Fruit fly (Drosophila melanogaster): Measurements from ENCODE around the gene CG11586.

CG11586 gene

dm6 chr3L:4272167-4272773, 10.0 kb upstream of the CG11586 start:
- no peak for TF ChIP-seq CG8478 (optimal IDR thresholded peaks at IDR 0.05)
- TF ChIP-seq CTCF (optimal IDR thresholded peaks at IDR 0.05): no peak

dm6 chr3L:4270949-4271827, 8.9 kb upstream of the CG11586 start:
- no peak for TF ChIP-seq CG8478 (optimal IDR thresholded peaks at IDR 0.05)
- TF ChIP-seq CTCF (optimal IDR thresholded peaks at IDR 0.05): no peak

- TF ChIP-seq CTCF (optimal IDR thresholded peaks at IDR 0.05): no peak
- TF ChIP-seq CG8478 (optimal IDR thresholded peaks at IDR 0.05): no peak
These were observed 7.7 kb upstream of the CG11586 start for dm6 chr3L:4269920-4270319.

dm6 chr3L:4269208-4269607, 6.9 kb upstream of the CG11586 start:
- TF ChIP-seq CTCF (optimal IDR thresholded peaks at IDR 0.05) (no peak), CG8478 (optimal IDR thresholded peaks at IDR 0.05) (no peak)

dm6 chr3L:4267403-4267802, 5.1 kb upstream of the CG11586 start, which contains the start of gene CG33764:
CG33764 (minus strand) TSS chr3L:4267503.
- no peak for TF ChIP-seq CG8478 (optimal IDR thresholded peaks at IDR 0.05)
- TF ChIP-seq CTCF (optimal IDR thresholded peaks at IDR 0.05): no peak

dm6 chr3L:4265836-4266235, 3.6 kb upstream of the CG11586 start:
- TF ChIP-seq CTCF (optimal IDR thresholded peaks at IDR 0.05) (no peak), CG8478 (optimal IDR thresholded peaks at IDR 0.05) (no peak)

- no peak for TF ChIP-seq CG8478 (optimal IDR thresholded peaks at IDR 0.05)
- no peak for TF ChIP-seq CTCF (optimal IDR thresholded peaks at IDR 0.05)
These were observed 2.7 kb upstream of the CG11586 start for dm6 chr3L:4264963-4265362.

- no peak for TF ChIP-seq CTCF (optimal IDR thresholded peaks at IDR 0.05)
- TF ChIP-seq CG8478 (optimal IDR thresholded peaks at IDR 0.05): no peak
These were observed 1.2 kb upstream of the CG11586 start, which contains the start of gene CG1273 for dm6 chr3L:4263502-4263901. CG1273 (plus strand) TSS chr3L:4263719.

dm6 chr3L:4261177-4261576, 1.1 kb downstream of the CG11586 start:
- TF ChIP-seq CTCF (optimal IDR thresholded peaks at IDR 0.05): no peak
- no peak for TF ChIP-seq CG8478 (optimal IDR thresholded peaks at IDR 0.05)

- TF ChIP-seq CTCF (optimal IDR thresholded peaks at IDR 0.05) (peak in 1 of 2 experiments; percentile 2), CG8478 (optimal IDR thresholded peaks at IDR 0.05) (no peak)
These were observed 3.1 kb downstream of the CG11586 start, which contains the start of the genes CG15011 and CG1309 for dm6 chr3L:4259102-4259558. CG15011 (minus strand) TSS chr3L:4259152. CG1309 (plus strand) TSS chr3L:4259430.

dm6 chr3L:4254301-4254834, 7.9 kb downstream of the CG11586 start, which contains the start of the genes ago and CG1265:
ago (minus strand) TSS chr3L:4254306.
CG1265 (plus strand) TSS chr3L:4254776.
- TF ChIP-seq CTCF (optimal IDR thresholded peaks at IDR 0.05) (no peak), CG8478 (optimal IDR thresholded peaks at IDR 0.05) (no peak)

dm6 chr3L:4253611-4254300, 8.5 kb downstream of the CG11586 start:
- TF ChIP-seq CG8478 (optimal IDR thresholded peaks at IDR 0.05) (no peak), CTCF (optimal IDR thresholded peaks at IDR 0.05) (no peak)

- TF ChIP-seq CTCF (optimal IDR thresholded peaks at IDR 0.05) (no peak), CG8478 (optimal IDR thresholded peaks at IDR 0.05) (no peak)
These were observed 9.2 kb downstream of the CG11586 start for dm6 chr3L:4252862-4253610.
